Fruit fly (Drosophila melanogaster) whole organism, embryonic: ENCODE results near the gene eIF3d2.

Experiments used
- Aef1 ChIP-seq: fragments of 200-800 bp; sonication (Bioruptor generic); IDR thresholded peaks from 3 replicates; pipeline ENCODE4 v1.3.6; 2022; ENCODE audit warnings: missing biosample characterization, missing genetic modification characterization
- B-H1 ChIP-seq: fragments of 200-800 bp; sonication (Bioruptor generic); IDR thresholded peaks from 3 replicates; pipeline ENCODE4 v1.3.6; 2022; ENCODE audit warnings: missing biosample characterization, missing genetic modification characterization
- Bgb ChIP-seq: fragments of 200-800 bp; sonication (Bioruptor generic); IDR thresholded peaks from 2 replicates; pipeline ENCODE4 v1.3.6; 2022; ENCODE audit warnings: missing biosample characterization, missing genetic modification characterization; ENCODE audit not compliant: partially characterized antibody
- CG10543 ChIP-seq: fragments of 200-800 bp; sonication (Bioruptor generic); optimal IDR thresholded peaks from 3 replicates; lab custom pipeline; 2017; ENCODE audit warnings: missing biosample characterization, mild to moderate bottlenecking, missing genetic modification characterization, moderate library complexity
- CG10654 ChIP-seq: fragments of 200-800 bp; sonication (Bioruptor generic); optimal IDR thresholded peaks from 2 replicates; lab custom pipeline; 2016; ENCODE audit warnings: missing biosample characterization, missing genetic modification characterization
- CG11398 ChIP-seq: fragments of 200-800 bp; sonication (Bioruptor generic); optimal IDR thresholded peaks from 2 replicates; lab custom pipeline; 2016; ENCODE audit warnings: missing biosample characterization, missing genetic modification characterization
- CG12071 ChIP-seq: fragments of 200-800 bp; sonication (Bioruptor generic); optimal IDR thresholded peaks from 3 replicates; lab custom pipeline; 2018; ENCODE audit warnings: missing biosample characterization, mild to moderate bottlenecking, missing genetic modification characterization
- CG12155 ChIP-seq: fragments of 200-800 bp; sonication (Bioruptor generic); optimal IDR thresholded peaks from 3 replicates; lab custom pipeline; 2016; ENCODE audit warnings: missing biosample characterization, missing genetic modification characterization
- CG12391 ChIP-seq: fragments of 200-800 bp; sonication (Bioruptor generic); optimal IDR thresholded peaks from 3 replicates; lab custom pipeline; 2018; ENCODE audit warnings: missing biosample characterization, mild to moderate bottlenecking, missing genetic modification characterization, moderate library complexity
- CG13296 ChIP-seq: fragments of 200-800 bp; sonication (Bioruptor generic); optimal IDR thresholded peaks from 3 replicates; lab custom pipeline; 2018; ENCODE audit warnings: missing biosample characterization, mild to moderate bottlenecking, missing genetic modification characterization
- CG14667 ChIP-seq: fragments of 200-800 bp; sonication (Bioruptor generic); IDR thresholded peaks from 2 replicates; pipeline ENCODE4 v1.3.6; 2022; ENCODE audit warnings: missing biosample characterization, missing genetic modification characterization
- CG15073 ChIP-seq: fragments of 200-800 bp; sonication (Bioruptor generic); optimal IDR thresholded peaks from 2 replicates; lab custom pipeline; 2016; ENCODE audit warnings: missing biosample characterization, missing genetic modification characterization
- CG1602 ChIP-seq: fragments of 200-800 bp; sonication (Bioruptor generic); optimal IDR thresholded peaks from 3 replicates; lab custom pipeline; 2016; ENCODE audit warnings: missing biosample characterization, missing genetic modification characterization
- CG1603 ChIP-seq: fragments of 200-800 bp; sonication (Bioruptor generic); optimal IDR thresholded peaks from 2 replicates; lab custom pipeline; 2019; ENCODE audit warnings: missing biosample characterization, mild to moderate bottlenecking, missing genetic modification characterization, moderate library complexity
- CG17359 ChIP-seq: fragments of 200-800 bp; sonication (Bioruptor generic); optimal IDR thresholded peaks from 3 replicates; lab custom pipeline; 2018; ENCODE audit warnings: missing biosample characterization, mild to moderate bottlenecking, missing genetic modification characterization, moderate library complexity
- CG17568 ChIP-seq: fragments of 200-800 bp; sonication (Bioruptor generic); optimal IDR thresholded peaks from 2 replicates; lab custom pipeline; 2018; ENCODE audit warnings: missing biosample characterization, mild to moderate bottlenecking, missing genetic modification characterization, moderate library complexity
- CG17802 ChIP-seq: fragments of 200-800 bp; sonication (Bioruptor generic); optimal IDR thresholded peaks from 2 replicates; lab custom pipeline; 2018; ENCODE audit warnings: missing biosample characterization, mild to moderate bottlenecking, missing genetic modification characterization, moderate library complexity
- CG18619 ChIP-seq: fragments of 200-800 bp; sonication (Bioruptor generic); optimal IDR thresholded peaks from 3 replicates; lab custom pipeline; 2017; ENCODE audit warnings: missing biosample characterization, mild to moderate bottlenecking, missing genetic modification characterization
- CG32772 ChIP-seq: fragments of 200-800 bp; sonication (Bioruptor generic); IDR thresholded peaks from 2 replicates; pipeline ENCODE4 v1.3.6; 2022; ENCODE audit warnings: missing biosample characterization, missing genetic modification characterization
- CG4360 ChIP-seq: fragments of 200-800 bp; sonication (Bioruptor generic); IDR thresholded peaks from 2 replicates; pipeline ENCODE4 v1.3.6; 2022; ENCODE audit warnings: missing biosample characterization, missing genetic modification characterization
- CG4424 ChIP-seq: fragments of 200-800 bp; sonication (Bioruptor generic); optimal IDR thresholded peaks from 3 replicates; lab custom pipeline; 2016; ENCODE audit warnings: missing biosample characterization, missing genetic modification characterization
- CG7963 ChIP-seq: fragments of 200-800 bp; sonication (Bioruptor generic); IDR thresholded peaks from 3 replicates; pipeline ENCODE4 v1.3.6; 2022; ENCODE audit warnings: missing biosample characterization, missing genetic modification characterization; ENCODE audit not compliant: partially characterized antibody
- CG8388 ChIP-seq: fragments of 200-800 bp; sonication (Bioruptor generic); optimal IDR thresholded peaks from 2 replicates; lab custom pipeline; 2019; ENCODE audit warnings: missing biosample characterization, mild to moderate bottlenecking, missing genetic modification characterization, moderate library complexity
- CG9797 ChIP-seq: fragments of 200-800 bp; sonication (Bioruptor generic); optimal IDR thresholded peaks from 3 replicates; lab custom pipeline; 2018; ENCODE audit warnings: missing biosample characterization, mild to moderate bottlenecking, missing genetic modification characterization
- CTCF ChIP-seq: fragments of 200-800 bp; sonication (Bioruptor generic); optimal IDR thresholded peaks from 2 replicates; lab custom pipeline; 2017; ENCODE audit warnings: missing biosample characterization, mild to moderate bottlenecking, missing genetic modification characterization, moderate library complexity
- Deaf1 ChIP-seq: fragments of 200-800 bp; optimal IDR thresholded peaks from 3 replicates; lab custom pipeline; 2019; ENCODE audit warnings: missing biosample characterization, mild to moderate bottlenecking, missing genetic modification characterization, moderate library complexity
- Hand ChIP-seq: fragments of 200-800 bp; sonication (Bioruptor generic); optimal IDR thresholded peaks from 2 replicates; lab custom pipeline; 2017; ENCODE audit warnings: mild to moderate bottlenecking, missing biosample characterization, missing genetic modification reagents, missing genetic modification characterization
- Lim3 ChIP-seq: fragments of 200-800 bp; sonication (Bioruptor generic); IDR thresholded peaks from 2 replicates; pipeline ENCODE4 v1.3.6; 2022; ENCODE audit warnings: missing biosample characterization, missing genetic modification characterization
- MESR4 ChIP-seq: fragments of 200-800 bp; sonication (Bioruptor generic); optimal IDR thresholded peaks from 2 replicates; lab custom pipeline; 2018; ENCODE audit warnings: missing biosample characterization, mild to moderate bottlenecking, missing genetic modification characterization, moderate library complexity
- Mad ChIP-seq: fragments of 200-800 bp; sonication (Bioruptor generic); optimal IDR thresholded peaks from 2 replicates; lab custom pipeline; 2016; ENCODE audit warnings: missing biosample characterization, missing genetic modification characterization
- NC2α ChIP-seq: fragments of 200-800 bp; sonication (Bioruptor generic); optimal IDR thresholded peaks from 2 replicates; lab custom pipeline; 2016; ENCODE audit warnings: missing biosample characterization, missing genetic modification characterization
- Neu2 ChIP-seq: fragments of 200-800 bp; sonication (Bioruptor generic); optimal IDR thresholded peaks from 3 replicates; lab custom pipeline; 2016; ENCODE audit warnings: missing biosample characterization, missing genetic modification characterization, borderline replicate concordance
- Scr ChIP-seq: fragments of 200-800 bp; sonication (Bioruptor generic); IDR thresholded peaks from 2 replicates; pipeline ENCODE4 v1.3.6; 2022; ENCODE audit warnings: missing biosample characterization, missing genetic modification characterization; ENCODE audit not compliant: partially characterized antibody
- Six4 ChIP-seq: fragments of 200-800 bp; sonication (Bioruptor generic); optimal IDR thresholded peaks from 2 replicates; lab custom pipeline; 2016; ENCODE audit warnings: missing biosample characterization, missing genetic modification characterization
- Sox102F ChIP-seq: fragments of 200-800 bp; sonication (Bioruptor generic); optimal IDR thresholded peaks from 2 replicates; lab custom pipeline; 2018; ENCODE audit warnings: missing biosample characterization, mild to moderate bottlenecking, missing genetic modification characterization, moderate library complexity
- aop ChIP-seq: fragments of 200-800 bp; sonication (Bioruptor generic); IDR thresholded peaks from 2 replicates; pipeline ENCODE4 v1.3.6; 2022; ENCODE audit warnings: missing biosample characterization, missing genetic modification characterization
- dmrt99B ChIP-seq: fragments of 200-800 bp; sonication (Bioruptor generic); optimal IDR thresholded peaks from 2 replicates; lab custom pipeline; 2018; ENCODE audit warnings: missing biosample characterization, mild to moderate bottlenecking, missing genetic modification characterization, moderate library complexity
- eyg ChIP-seq: fragments of 200-800 bp; sonication (Bioruptor generic); optimal IDR thresholded peaks from 3 replicates; lab custom pipeline; 2016; ENCODE audit warnings: missing biosample characterization, missing genetic modification characterization
- fd102C ChIP-seq: fragments of 200-800 bp; sonication (Bioruptor generic); optimal IDR thresholded peaks from 2 replicates; lab custom pipeline; 2018; ENCODE audit warnings: missing biosample characterization, mild to moderate bottlenecking, missing genetic modification characterization, moderate library complexity
- fd64A ChIP-seq: fragments of 200-800 bp; sonication (Bioruptor generic); optimal IDR thresholded peaks from 3 replicates; lab custom pipeline; 2018; ENCODE audit warnings: missing biosample characterization, mild to moderate bottlenecking, missing genetic modification characterization
- lab ChIP-seq: fragments of 200-800 bp; sonication (Bioruptor generic); optimal IDR thresholded peaks from 3 replicates; lab custom pipeline; 2017; ENCODE audit warnings: missing biosample characterization, missing genetic modification characterization, mild to moderate bottlenecking, moderate library complexity, missing genetic modification reagents
- lov ChIP-seq, 2 experiments: fragments of 200-800 bp in 1 of 2; fragments of >200 bp in 1 of 2; sonication (Bioruptor generic) in 1 of 2; IDR thresholded peaks in 1 of 2; optimal IDR thresholded peaks in 1 of 2; 2 replicates in 1 of 2; 3 replicates in 1 of 2; pipeline versions ENCODE4 v1.3.6 to Lab custom; 2017 to 2022; ENCODE audit warnings: missing biosample characterization in 1 of 2, missing genetic modification characterization in 1 of 2
- nau ChIP-seq: fragments of 200-800 bp; sonication (Bioruptor generic); optimal IDR thresholded peaks from 3 replicates; lab custom pipeline; 2017; ENCODE audit warnings: missing biosample characterization, mild to moderate bottlenecking, missing genetic modification characterization, missing genetic modification reagents
- pnt ChIP-seq: fragments of 200-800 bp; sonication (Bioruptor generic); optimal IDR thresholded peaks from 3 replicates; lab custom pipeline; 2016; ENCODE audit warnings: missing biosample characterization, missing genetic modification characterization
- sens ChIP-seq: fragments of 200-800 bp; sonication (Bioruptor generic); peaks from one replicate; lab custom pipeline; 2016; ENCODE audit warnings: missing biosample characterization, missing genetic modification characterization
- sens-2 ChIP-seq: fragments of 200-800 bp; sonication (Bioruptor generic); IDR thresholded peaks from 2 replicates; pipeline ENCODE4 v1.3.6; 2022; ENCODE audit warnings: missing biosample characterization, missing genetic modification characterization
- seq ChIP-seq: fragments of 200-800 bp; sonication (Bioruptor generic); IDR thresholded peaks from 2 replicates; pipeline ENCODE4 v1.3.6; 2022; ENCODE audit warnings: missing biosample characterization, missing genetic modification characterization
- slbo ChIP-seq: fragments of 200-800 bp; sonication (Bioruptor generic); IDR thresholded peaks from 2 replicates; pipeline ENCODE4 v1.3.6; 2022; ENCODE audit warnings: missing biosample characterization, missing genetic modification characterization
- ssp ChIP-seq: fragments of 200-800 bp; sonication (Bioruptor generic); IDR thresholded peaks from 2 replicates; pipeline ENCODE4 v1.3.6; 2022; ENCODE audit warnings: missing biosample characterization, missing genetic modification characterization
- stwl ChIP-seq: fragments of 200-800 bp; sonication (Bioruptor generic); optimal IDR thresholded peaks from 3 replicates; lab custom pipeline; 2018; ENCODE audit warnings: missing biosample characterization, mild to moderate bottlenecking, missing genetic modification characterization, moderate library complexity
- tup ChIP-seq: fragments of 200-800 bp; sonication (Bioruptor generic); optimal IDR thresholded peaks from 2 replicates; lab custom pipeline; 2016; ENCODE audit warnings: missing biosample characterization, mild to moderate bottlenecking, missing genetic modification characterization, moderate library complexity
- vvl ChIP-seq: fragments of 200-800 bp; sonication (Bioruptor generic); IDR thresholded peaks from 2 replicates; pipeline ENCODE4 v1.3.6; 2022; ENCODE audit warnings: missing biosample characterization, missing genetic modification characterization

Gene eIF3d2

DNA sequence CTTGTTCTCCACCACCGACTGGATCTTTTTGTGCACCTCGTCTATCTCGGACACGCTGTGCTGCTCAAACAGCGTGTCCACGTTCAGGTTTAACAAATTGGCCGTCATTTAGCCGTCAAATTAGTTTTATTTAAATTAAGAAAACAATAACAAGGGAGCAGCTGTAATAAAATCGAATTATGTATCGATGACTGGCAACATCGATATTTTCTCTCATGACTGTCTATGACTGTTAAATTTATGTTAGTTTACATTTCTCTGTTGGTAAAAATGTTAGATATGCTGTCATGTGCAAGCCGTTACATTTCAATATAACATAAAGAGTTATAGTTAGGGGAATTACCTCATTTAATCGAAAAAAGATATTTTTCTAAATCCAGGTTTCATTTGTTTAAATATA is 24.7 kb upstream of the eIF3d2 start, which contains the start of gene Cog1 (continued):
- TF ChIP-seq CG12071 (GFP tag; lab: Kevin White, UChicago) (no peak), CG18619 (GFP tag; lab: Kevin White, UChicago) (no peak), CG11398 (GFP tag; lab: Kevin White, UChicago) (no peak), vvl (GFP tag; lab: Robert Waterston, UW) (no peak), CG4424 (no peak), sens (GFP tag; lab: Kevin White, UChicago) (peak; percentile 13), pnt (GFP tag; lab: Kevin White, UChicago) (no peak), CTCF (GFP tag; lab: Kevin White, UChicago) (no peak), Six4 (GFP tag; lab: Kevin White, UChicago) (no peak), CG1603 (no peak), fd64A (GFP tag; lab: Kevin White, UChicago) (no peak), Neu2 (GFP tag; lab: Kevin White, UChicago) (no peak), lab (GFP tag; lab: Kevin White, UChicago) (no peak), fd102C (GFP tag; lab: Kevin White, UChicago) (no peak), CG14667 (no peak), seq (no peak), CG4360 (GFP tag; lab: Robert Waterston, UW) (no peak), sens-2 (no peak), CG10543 (GFP tag; lab: Kevin White, UChicago) (no peak), CG12155 (GFP tag; lab: Kevin White, UChicago) (no peak), Lim3 (GFP tag; lab: Robert Waterston, UW) (no peak), CG10654 (GFP tag; lab: Kevin White, UChicago) (no peak), Aef1 (GFP tag; lab: Robert Waterston, UW) (no peak), slbo (no peak), Mad (GFP tag; lab: Kevin White, UChicago) (no peak), CG12391 (tag; lab: Kevin White, UChicago) (no peak), Scr (GFP tag; lab: Robert Waterston, UW) (peak; percentile 78), dmrt99B (no peak), stwl (tag; lab: Kevin White, UChicago) (peak; percentile 63), ssp (GFP tag; lab: Robert Waterston, UW) (no peak), Bgb (GFP tag; lab: Robert Waterston, UW) (peak; percentile 70), CG1602 (no peak), Sox102F (GFP tag; lab: Kevin White, UChicago) (no peak), Hand (GFP tag; lab: Kevin White, UChicago) (no peak), NC2α (GFP tag; lab: Kevin White, UChicago) (no peak), CG17359 (no peak), MESR4 (GFP tag; lab: Kevin White, UChicago) (peak; percentile 67), CG7963 (GFP tag; lab: Robert Waterston, UW) (peak; percentile 39; the same call in 2 of the 3 replicates), tup (GFP tag; lab: Kevin White, UChicago) (no peak), CG17802 (tag; lab: Kevin White, UChicago) (no peak), CG13296 (GFP tag; lab: Kevin White, UChicago) (no peak), CG9797 (GFP tag; lab: Kevin White, UChicago) (no peak), CG8388 (GFP tag; lab: Kevin White, UChicago) (no peak), aop (GFP tag; lab: Robert Waterston, UW) (no peak), CG15073 (no peak), Deaf1 (tag; lab: Kevin White, UChicago) (no peak), nau (no peak), CG32772 (no peak), B-H1 (no peak), eyg (GFP tag; lab: Kevin White, UChicago) (no peak), CG17568 (GFP tag; lab: Kevin White, UChicago) (no peak), lov (optimal IDR thresholded peaks at IDR 0.05; lab: Kevin White, UChicago) (no peak), lov (GFP tag; IDR thresholded peaks at IDR 0.05; lab: Robert Waterston, UW) (no peak)
